Fruit fly (Drosophila melanogaster) whole organism, prepupa: Measurements from ENCODE around the gene CG1463.

Experiments used
- CG10631 ChIP-seq: fragments of 200-800 bp; sonication (Bioruptor generic); optimal IDR thresholded peaks from 2 replicates; lab custom pipeline; 2016; ENCODE audit warnings: missing biosample characterization, missing genetic modification characterization
- CG10669 ChIP-seq: fragments of 200-800 bp; sonication (Bioruptor generic); optimal IDR thresholded peaks from 3 replicates; lab custom pipeline; 2018; ENCODE audit warnings: missing biosample characterization, mild to moderate bottlenecking, missing genetic modification characterization, moderate library complexity
- CG11294 ChIP-seq: fragments of 200-800 bp; sonication (Bioruptor generic); IDR thresholded peaks from 2 replicates; pipeline ENCODE4 v1.3.6; 2022; ENCODE audit warnings: missing biosample characterization, missing genetic modification characterization
- CG11762 ChIP-seq: fragments of 200-800 bp; sonication (Bioruptor generic); optimal IDR thresholded peaks from 3 replicates; lab custom pipeline; 2016; ENCODE audit warnings: missing biosample characterization, missing genetic modification characterization; ENCODE audit not compliant: insufficient read depth
- CG11902 ChIP-seq: fragments of 200-800 bp; sonication (Bioruptor generic); optimal IDR thresholded peaks from 3 replicates; lab custom pipeline; 2016; ENCODE audit warnings: missing biosample characterization, missing genetic modification characterization
- CG15336 ChIP-seq: fragments of 200-800 bp; sonication (Bioruptor generic); IDR thresholded peaks from 2 replicates; pipeline ENCODE4 v1.3.6; 2022; ENCODE audit warnings: missing biosample characterization, missing genetic modification characterization
- CG1621 ChIP-seq: fragments of 200-800 bp; sonication (Bioruptor generic); optimal IDR thresholded peaks from 3 replicates; lab custom pipeline; 2018; ENCODE audit warnings: missing biosample characterization, mild to moderate bottlenecking, missing genetic modification characterization
- CG16779 ChIP-seq: fragments of 200-800 bp; sonication (Bioruptor generic); optimal IDR thresholded peaks from 3 replicates; lab custom pipeline; 2017; ENCODE audit warnings: missing biosample characterization, mild to moderate bottlenecking, missing genetic modification characterization
- CG3032 ChIP-seq: fragments of 200-800 bp; optimal IDR thresholded peaks from 2 replicates; lab custom pipeline; 2019; ENCODE audit warnings: missing biosample characterization, mild to moderate bottlenecking, missing genetic modification characterization, moderate library complexity
- CG31627 ChIP-seq: fragments of 200-800 bp; sonication (Bioruptor generic); optimal IDR thresholded peaks from 3 replicates; lab custom pipeline; 2016; ENCODE audit warnings: missing biosample characterization, missing genetic modification characterization
- CG34406 ChIP-seq: fragments of 200-800 bp; sonication (Bioruptor generic); optimal IDR thresholded peaks from 3 replicates; lab custom pipeline; 2016; ENCODE audit warnings: missing biosample characterization, missing genetic modification characterization
- CG3919 ChIP-seq: fragments of 200-800 bp; sonication (Bioruptor generic); optimal IDR thresholded peaks from 3 replicates; lab custom pipeline; 2016; ENCODE audit warnings: missing biosample characterization, missing genetic modification characterization
- CG4318 ChIP-seq: fragments of 200-800 bp; sonication (Bioruptor generic); optimal IDR thresholded peaks from 3 replicates; lab custom pipeline; 2017; ENCODE audit warnings: missing biosample characterization, mild to moderate bottlenecking, missing genetic modification characterization
- CG6163 ChIP-seq: fragments of 200-800 bp; sonication (Bioruptor generic); IDR thresholded peaks from 3 replicates; pipeline ENCODE4 v1.3.6; 2022; ENCODE audit warnings: missing biosample characterization, missing genetic modification characterization
- CG6276 ChIP-seq: fragments of 200-800 bp; sonication (Bioruptor generic); optimal IDR thresholded peaks from 2 replicates; lab custom pipeline; 2017; ENCODE audit warnings: missing biosample characterization, mild to moderate bottlenecking, missing genetic modification characterization
- CG6792 ChIP-seq: fragments of 200-800 bp; sonication (Bioruptor generic); optimal IDR thresholded peaks from 3 replicates; lab custom pipeline; 2016; ENCODE audit warnings: missing biosample characterization, missing genetic modification characterization
- CG6854 ChIP-seq: fragments of 200-800 bp; sonication (Bioruptor generic); optimal IDR thresholded peaks from 2 replicates; lab custom pipeline; 2017; ENCODE audit warnings: missing biosample characterization, mild to moderate bottlenecking, missing genetic modification characterization
- CG7368 ChIP-seq: fragments of 200-800 bp; sonication (Bioruptor generic); optimal IDR thresholded peaks from 3 replicates; lab custom pipeline; 2016; ENCODE audit warnings: missing biosample characterization, missing genetic modification characterization
- CG8119 ChIP-seq: fragments of 200-800 bp; sonication (Bioruptor generic); IDR thresholded peaks from 3 replicates; pipeline ENCODE4 v1.3.6; 2022; ENCODE audit warnings: missing biosample characterization, missing genetic modification characterization
- CG8319 ChIP-seq: fragments of 200-800 bp; sonication (Bioruptor generic); optimal IDR thresholded peaks from 3 replicates; lab custom pipeline; 2016; ENCODE audit warnings: missing biosample characterization, missing genetic modification characterization
- CG8632 ChIP-seq: fragments of 200-800 bp; sonication (Bioruptor generic); optimal IDR thresholded peaks from 3 replicates; lab custom pipeline; 2016; ENCODE audit warnings: missing biosample characterization, missing genetic modification characterization
- CG9139 ChIP-seq: fragments of 200-800 bp; sonication (Bioruptor generic); optimal IDR thresholded peaks from 3 replicates; lab custom pipeline; 2017; ENCODE audit warnings: missing biosample characterization, mild to moderate bottlenecking, missing genetic modification characterization
- Eip75B ChIP-seq: fragments of 200-800 bp; sonication (Bioruptor generic); optimal IDR thresholded peaks from 3 replicates; lab custom pipeline; 2016; ENCODE audit warnings: missing biosample characterization, missing genetic modification characterization
- Eip78C ChIP-seq: fragments of 200-800 bp; sonication (Bioruptor generic); peaks from one replicate; lab custom pipeline; 2016; ENCODE audit warnings: missing biosample characterization, missing genetic modification characterization
- Eip93F ChIP-seq: fragments of 200-800 bp; sonication (Bioruptor generic); optimal IDR thresholded peaks from 2 replicates; lab custom pipeline; 2016; ENCODE audit warnings: missing biosample characterization, mild to moderate bottlenecking, missing genetic modification characterization
- Ets21C ChIP-seq: fragments of 200-800 bp; sonication (Bioruptor generic); optimal IDR thresholded peaks from 3 replicates; lab custom pipeline; 2016; ENCODE audit warnings: missing biosample characterization, missing genetic modification characterization
- Ets96B ChIP-seq: fragments of 200-800 bp; optimal IDR thresholded peaks from 2 replicates; lab custom pipeline; 2019; ENCODE audit warnings: missing biosample characterization, mild to moderate bottlenecking, missing genetic modification characterization, moderate library complexity
- Gug ChIP-seq: fragments of 200-800 bp; sonication (Bioruptor generic); IDR thresholded peaks from 2 replicates; pipeline ENCODE4 v1.3.6; 2022; ENCODE audit warnings: missing biosample characterization, missing genetic modification characterization
- Hr38 ChIP-seq: sonication (Bioruptor generic); optimal IDR thresholded peaks from 2 replicates; lab custom pipeline; 2016; ENCODE audit warnings: missing biosample characterization, missing genetic modification characterization
- Hr39 ChIP-seq: fragments of 200-800 bp; sonication (Bioruptor generic); optimal IDR thresholded peaks from 2 replicates; lab custom pipeline; 2016; ENCODE audit warnings: missing biosample characterization, missing genetic modification characterization
- Hr4 ChIP-seq: fragments of 200-800 bp; sonication (Bioruptor generic); optimal IDR thresholded peaks from 3 replicates; lab custom pipeline; 2016; ENCODE audit warnings: missing biosample characterization, missing genetic modification characterization
- Lpt ChIP-seq: fragments of 200-800 bp; sonication (Bioruptor generic); optimal IDR thresholded peaks from 3 replicates; lab custom pipeline; 2016; ENCODE audit warnings: missing biosample characterization, missing genetic modification characterization
- Met ChIP-seq: fragments of 200-800 bp; sonication (Bioruptor generic); optimal IDR thresholded peaks from 3 replicates; lab custom pipeline; 2016; ENCODE audit warnings: missing biosample characterization, missing genetic modification characterization
- OdsH ChIP-seq: fragments of 200-800 bp; sonication (Bioruptor generic); optimal IDR thresholded peaks from 3 replicates; lab custom pipeline; 2016; ENCODE audit warnings: missing biosample characterization, missing genetic modification characterization
- Smox ChIP-seq: fragments of 200-800 bp; sonication (Bioruptor generic); optimal IDR thresholded peaks from 3 replicates; lab custom pipeline; 2016; ENCODE audit warnings: missing biosample characterization, missing genetic modification characterization
- Sox14 ChIP-seq: fragments of 200-800 bp; sonication (Bioruptor generic); optimal IDR thresholded peaks from 3 replicates; lab custom pipeline; 2016; ENCODE audit warnings: missing biosample characterization, missing genetic modification characterization
- Sox15 ChIP-seq: fragments of 200-800 bp; sonication (Bioruptor generic); optimal IDR thresholded peaks from 3 replicates; lab custom pipeline; 2016; ENCODE audit warnings: missing biosample characterization, missing genetic modification characterization
- achi ChIP-seq: fragments of 200-800 bp; sonication (Bioruptor generic); optimal IDR thresholded peaks from 3 replicates; lab custom pipeline; 2016; ENCODE audit warnings: missing biosample characterization, missing genetic modification characterization
- acj6 ChIP-seq: fragments of 200-800 bp; sonication (Bioruptor generic); optimal IDR thresholded peaks from 3 replicates; lab custom pipeline; 2016; ENCODE audit warnings: missing biosample characterization, missing genetic modification characterization
- cyc ChIP-seq: fragments of 200-800 bp; sonication (Bioruptor generic); optimal IDR thresholded peaks from 3 replicates; lab custom pipeline; 2016; ENCODE audit warnings: missing biosample characterization, missing genetic modification characterization
- dac ChIP-seq: fragments of 200-800 bp; sonication (Bioruptor generic); optimal IDR thresholded peaks from 2 replicates; lab custom pipeline; 2017; ENCODE audit warnings: missing biosample characterization, mild to moderate bottlenecking, missing genetic modification characterization
- dsx ChIP-seq: fragments of 200-800 bp; optimal IDR thresholded peaks from 3 replicates; lab custom pipeline; 2019; ENCODE audit warnings: missing biosample characterization, mild to moderate bottlenecking, missing genetic modification characterization, moderate library complexity; ENCODE audit not compliant: poor library complexity, severe bottlenecking
- eg ChIP-seq: fragments of 200-800 bp; sonication (Bioruptor generic); IDR thresholded peaks from 3 replicates; pipeline ENCODE4 v1.3.6; 2022; ENCODE audit warnings: missing biosample characterization, missing genetic modification characterization
- esn ChIP-seq: fragments of 200-800 bp; sonication (Bioruptor generic); optimal IDR thresholded peaks from 2 replicates; lab custom pipeline; 2016; ENCODE audit warnings: missing biosample characterization, mild to moderate bottlenecking, missing genetic modification characterization, moderate library complexity
- fd85E ChIP-seq: fragments of 200-800 bp; sonication (Bioruptor generic); optimal IDR thresholded peaks from 3 replicates; lab custom pipeline; 2016; ENCODE audit warnings: missing biosample characterization, missing genetic modification characterization
- fkh ChIP-seq: fragments of 200-800 bp; sonication (Bioruptor generic); optimal IDR thresholded peaks from 3 replicates; lab custom pipeline; 2017; ENCODE audit warnings: missing biosample characterization, mild to moderate bottlenecking, missing genetic modification characterization, moderate library complexity
- lz ChIP-seq: fragments of 200-800 bp; sonication (Bioruptor generic); optimal IDR thresholded peaks from 3 replicates; lab custom pipeline; 2016; ENCODE audit warnings: missing biosample characterization, missing genetic modification characterization
- net ChIP-seq: fragments of 200-800 bp; sonication (Bioruptor generic); optimal IDR thresholded peaks from 3 replicates; lab custom pipeline; 2016; ENCODE audit warnings: missing biosample characterization, missing genetic modification characterization
- pdm3 ChIP-seq: fragments of 200-800 bp; sonication (Bioruptor generic); optimal IDR thresholded peaks from 3 replicates; lab custom pipeline; 2016; ENCODE audit warnings: missing biosample characterization, missing genetic modification characterization
- salr ChIP-seq, 2 experiments: fragments of 200-800 bp; sonication (Bioruptor generic); optimal IDR thresholded peaks; 3 replicates each; lab custom pipeline; 2016 to 2018; ENCODE audit warnings: missing biosample characterization in 2 of 2, missing genetic modification characterization in 2 of 2, mild to moderate bottlenecking in 1 of 2
- spab ChIP-seq: fragments of 200-800 bp; sonication (Bioruptor generic); optimal IDR thresholded peaks from 2 replicates; lab custom pipeline; 2017; ENCODE audit warnings: missing biosample characterization, mild to moderate bottlenecking, missing genetic modification characterization, missing genetic modification reagents
- ss ChIP-seq, 2 experiments: fragments of 200-800 bp; sonication (Bioruptor generic); optimal IDR thresholded peaks; 2 replicates in 1 of 2; 3 replicates in 1 of 2; lab custom pipeline; 2017 to 2018; ENCODE audit warnings: mild to moderate bottlenecking in 2 of 2, missing biosample characterization in 2 of 2, missing genetic modification characterization in 2 of 2, moderate library complexity in 1 of 2
- svp ChIP-seq: fragments of 200-800 bp; sonication (Bioruptor generic); peaks from one replicate; lab custom pipeline; 2016; ENCODE audit warnings: missing biosample characterization, missing genetic modification characterization
- vri ChIP-seq: fragments of 200-800 bp; sonication (Bioruptor generic); optimal IDR thresholded peaks from 3 replicates; lab custom pipeline; 2016; ENCODE audit warnings: missing biosample characterization, mild to moderate bottlenecking, missing genetic modification characterization

The CG1463 gene

dm6 chrX:12653574-12653973 is 42.1 kb upstream of the CG1463 start, which contains the start of gene CkIalpha:
Gene CkIalpha, plus strand, starts transcription at chrX:12653626.
- TF ChIP-seq dsx (no peak), CG16779 (no peak), achi (peak; percentile 21), pdm3 (GFP tag; lab: Kevin White, UChicago) (no peak), CG3032 (tag; lab: Kevin White, UChicago) (no peak), CG11762 (GFP tag; lab: Kevin White, UChicago) (no peak), CG15336 (GFP tag; lab: Robert Waterston, UW) (no peak; the same call in 1 of the 2 replicates), Eip93F (peak; percentile 18), fkh (GFP tag; lab: Kevin White, UChicago) (no peak), Sox15 (GFP tag; lab: Kevin White, UChicago) (no peak), eg (GFP tag; lab: Robert Waterston, UW) (no peak), ss (GFP tag; optimal IDR thresholded peaks at IDR 0.05; lab: Kevin White, UChicago) (no peak), acj6 (peak; percentile 17), Lpt (GFP tag; lab: Kevin White, UChicago) (no peak), CG3919 (GFP tag; lab: Kevin White, UChicago) (peak; percentile 51), OdsH (GFP tag; lab: Kevin White, UChicago) (no peak), salr (GFP tag; optimal IDR thresholded peaks at IDR 0.05; lab: Kevin White, UChicago) (no peak), CG6792 (GFP tag; lab: Kevin White, UChicago) (no peak), lz (GFP tag; lab: Kevin White, UChicago) (peak; percentile 58), CG7368 (GFP tag; lab: Kevin White, UChicago) (no peak), svp (no peak), CG6163 (GFP tag; lab: Robert Waterston, UW) (no peak), Gug (GFP tag; lab: Robert Waterston, UW) (no peak), CG8119 (GFP tag; lab: Robert Waterston, UW) (no peak), Eip78C (GFP tag; lab: Kevin White, UChicago) (peak; percentile 53), Smox (GFP tag; lab: Kevin White, UChicago) (no peak), CG31627 (peak; percentile 52), Ets21C (GFP tag; lab: Kevin White, UChicago) (peak; percentile 25), CG8319 (no peak), esn (peak; percentile 15), net (GFP tag; lab: Kevin White, UChicago) (no peak), CG6854 (no peak), cyc (GFP tag; lab: Kevin White, UChicago) (peak; percentile 48), Met (peak; percentile 36), CG8632 (GFP tag; lab: Kevin White, UChicago) (no peak), spab (GFP tag; lab: Kevin White, UChicago) (no peak), CG11294 (GFP tag; lab: Robert Waterston, UW) (no peak), CG34406 (GFP tag; lab: Kevin White, UChicago) (no peak), Hr4 (no peak), dac (no peak), CG6276 (GFP tag; lab: Kevin White, UChicago) (no peak), Eip75B (GFP tag; lab: Kevin White, UChicago) (no peak), CG10631 (peak; percentile 42), Sox14 (GFP tag; lab: Kevin White, UChicago) (peak; percentile 48), CG9139 (no peak), CG10669 (GFP tag; lab: Kevin White, UChicago) (no peak), vri (GFP tag; lab: Kevin White, UChicago) (no peak), CG1621 (tag; lab: Kevin White, UChicago) (no peak), Hr39 (GFP tag; lab: Kevin White, UChicago) (peak; percentile 50), fd85E (GFP tag; lab: Kevin White, UChicago) (no peak), Hr38 (GFP tag; lab: Kevin White, UChicago) (no peak), CG11902 (GFP tag; lab: Kevin White, UChicago) (peak; percentile 29), Ets96B (no peak), CG4318 (GFP tag; lab: Kevin White, UChicago) (no peak)
